Worm (Caenorhabditis elegans) whole organism, L3 larva: ENCODE data around the gene tbx-11.

ENCODE experiments used
- aly-2 ChIP-seq: fragments of 150-350 bp; optimal IDR thresholded peaks from 2 replicates; lab custom pipeline; 2014; ENCODE audit warnings: missing biosample characterization, missing genetic modification characterization
- ceh-16 ChIP-seq: sonication (generic microtip); optimal IDR thresholded peaks from 2 replicates; lab custom pipeline; 2017; ENCODE audit warnings: missing biosample characterization, missing genetic modification characterization
- ceh-28 ChIP-seq: fragments of 150-350 bp; optimal IDR thresholded peaks from 2 replicates; lab custom pipeline; 2014; ENCODE audit warnings: missing biosample characterization, missing genetic modification reagents, missing genetic modification characterization
- egl-27 ChIP-seq: sonication (generic microtip); optimal IDR thresholded peaks from 4 replicates; lab custom pipeline; 2017; ENCODE audit warnings: missing biosample characterization, missing genetic modification reagents, missing genetic modification characterization
- egl-5 ChIP-seq: fragments of 150-350 bp; optimal IDR thresholded peaks from 2 replicates; lab custom pipeline; 2017; ENCODE audit warnings: missing biosample characterization, missing genetic modification reagents, missing genetic modification characterization, inconsistent platforms
- elt-1 ChIP-seq: fragments of 150-350 bp; optimal IDR thresholded peaks from 2 replicates; lab custom pipeline; 2014; ENCODE audit warnings: missing biosample characterization, missing genetic modification characterization
- elt-2 ChIP-seq: sonication (generic microtip); optimal IDR thresholded peaks from 2 replicates; lab custom pipeline; 2016; ENCODE audit warnings: missing genetic modification reagents, mild to moderate bottlenecking, missing genetic modification characterization, missing compliant biosample characterization
- elt-3 ChIP-seq, 3 experiments: fragments of 150-350 bp in 1 of 3; sonication (generic microtip) in 2 of 3; optimal IDR thresholded peaks; 2 replicates in 2 of 3; 4 replicates in 1 of 3; lab custom pipeline; 2014 to 2017; ENCODE audit warnings: missing biosample characterization in 3 of 3, missing genetic modification characterization in 3 of 3
- eor-1 ChIP-seq, 2 experiments: fragments of 150-350 bp; optimal IDR thresholded peaks; 2 replicates each; lab custom pipeline; 2014 to 2018; ENCODE audit warnings: missing biosample characterization in 2 of 2, missing genetic modification characterization in 2 of 2
- fkh-10 ChIP-seq: sonication (generic microtip); optimal IDR thresholded peaks from 2 replicates; lab custom pipeline; 2017; ENCODE audit warnings: missing biosample characterization, missing genetic modification reagents, missing genetic modification characterization
- hmg-11 ChIP-seq: sonication (generic microtip); optimal IDR thresholded peaks from 2 replicates; lab custom pipeline; 2016; ENCODE audit warnings: missing genetic modification characterization, missing compliant biosample characterization
- lin-15B ChIP-seq: fragments of 150-350 bp; optimal IDR thresholded peaks from 2 replicates; lab custom pipeline; 2014; ENCODE audit warnings: missing biosample characterization, missing genetic modification characterization
- lin-39 ChIP-seq: fragments of 150-350 bp; optimal IDR thresholded peaks from 2 replicates; lab custom pipeline; 2018; ENCODE audit warnings: missing biosample characterization, missing genetic modification reagents, missing genetic modification characterization
- mdl-1 ChIP-seq: fragments of 150-350 bp; optimal IDR thresholded peaks from 2 replicates; lab custom pipeline; 2014; ENCODE audit warnings: missing biosample characterization, missing genetic modification characterization
- mml-1 ChIP-seq: fragments of 150-350 bp; sonication (generic microtip); optimal IDR thresholded peaks from 3 replicates; lab custom pipeline; 2014; ENCODE audit warnings: missing biosample characterization, missing genetic modification characterization
- nfya-1 ChIP-seq: sonication (generic microtip); optimal IDR thresholded peaks from 2 replicates; lab custom pipeline; 2017; ENCODE audit warnings: missing genetic modification characterization, mild to moderate bottlenecking, missing compliant biosample characterization, antibody characterized with exemption, moderate library complexity; ENCODE audit not compliant: insufficient read depth
- nhr-11 ChIP-seq: fragments of 150-350 bp; optimal IDR thresholded peaks from 2 replicates; lab custom pipeline; 2014; ENCODE audit warnings: missing biosample characterization, missing genetic modification characterization
- nhr-12 ChIP-seq: fragments of 150-350 bp; optimal IDR thresholded peaks from 2 replicates; lab custom pipeline; 2014; ENCODE audit warnings: missing biosample characterization, missing genetic modification characterization
- nhr-23 ChIP-seq: fragments of 150-350 bp; optimal IDR thresholded peaks from 2 replicates; lab custom pipeline; 2014; ENCODE audit warnings: missing biosample characterization, missing genetic modification reagents, missing genetic modification characterization
- nhr-25 ChIP-seq: sonication (generic microtip); optimal IDR thresholded peaks from 2 replicates; lab custom pipeline; 2017; ENCODE audit warnings: missing biosample characterization, missing genetic modification characterization
- nhr-43 ChIP-seq: sonication (generic microtip); optimal IDR thresholded peaks from 2 replicates; lab custom pipeline; 2016; ENCODE audit warnings: mild to moderate bottlenecking, missing genetic modification characterization, missing compliant biosample characterization; ENCODE audit not compliant: poor library complexity, severe bottlenecking
- nhr-76 ChIP-seq: fragments of 150-350 bp; sonication (generic microtip); optimal IDR thresholded peaks from 5 replicates; lab custom pipeline; 2014; ENCODE audit warnings: missing biosample characterization, missing genetic modification characterization
- nhr-77 ChIP-seq: fragments of 150-350 bp; optimal IDR thresholded peaks from 2 replicates; lab custom pipeline; 2014; ENCODE audit warnings: missing biosample characterization, missing genetic modification characterization
- pha-4 ChIP-seq: fragments of 150-350 bp; optimal IDR thresholded peaks from 2 replicates; lab custom pipeline; 2014; ENCODE audit warnings: missing biosample characterization, missing genetic modification reagents, missing genetic modification characterization
- pqm-1 ChIP-seq: fragments of 150-350 bp; optimal IDR thresholded peaks from 2 replicates; lab custom pipeline; 2017; ENCODE audit warnings: missing biosample characterization, missing genetic modification characterization, inconsistent platforms
- sea-2 ChIP-seq: fragments of 150-350 bp; sonication (generic microtip); optimal IDR thresholded peaks from 4 replicates; lab custom pipeline; 2014; ENCODE audit warnings: missing biosample characterization, missing genetic modification reagents, missing genetic modification characterization
- snpc-4 ChIP-seq: fragments of 150-350 bp; optimal IDR thresholded peaks from 2 replicates; lab custom pipeline; 2014; ENCODE audit warnings: missing biosample characterization, missing genetic modification characterization
- tbx-2 ChIP-seq: sonication (generic microtip); optimal IDR thresholded peaks from 2 replicates; lab custom pipeline; 2016; ENCODE audit warnings: mild to moderate bottlenecking, missing genetic modification characterization, missing compliant biosample characterization
- unc-39 ChIP-seq: sonication (generic microtip); optimal IDR thresholded peaks from 4 replicates; lab custom pipeline; 2017; ENCODE audit warnings: missing biosample characterization, missing genetic modification characterization
- unc-62 ChIP-seq: fragments of 150-350 bp; sonication (generic microtip); optimal IDR thresholded peaks from 4 replicates; lab custom pipeline; 2014; ENCODE audit warnings: missing biosample characterization, missing genetic modification reagents, missing genetic modification characterization
- zag-1 ChIP-seq: fragments of 150-350 bp; optimal IDR thresholded peaks from 2 replicates; lab custom pipeline; 2014; ENCODE audit warnings: missing biosample characterization, missing genetic modification characterization
- ztf-11 ChIP-seq: fragments of 150-350 bp; optimal IDR thresholded peaks from 2 replicates; lab custom pipeline; 2014; ENCODE audit warnings: missing biosample characterization, missing genetic modification characterization

tbx-11 gene

ce11 chrIII:6046881-6047280 is at the start of gene tbx-11:
Gene tbx-11 (minus strand): TSS chrIII:6046981.
- TF ChIP-seq ceh-16 (tag; lab: Kevin White, UChicago), result no peak
- no peak for TF ChIP-seq nhr-11 (tag; lab: Kevin White, UChicago)

- TF ChIP-seq nhr-25 (tag; lab: Kevin White, UChicago) (peak; percentile 18), nhr-76 (tag; lab: Kevin White, UChicago) (no peak)
Measured at ce11 chrIII:6095654-6096053, 48.9 kb upstream of the tbx-11 start.

- TF ChIP-seq lin-15B, result no peak
- TF ChIP-seq elt-3 (tag; optimal IDR thresholded peaks at IDR 0.05; lab: Kevin White, UChicago), result no peak
- TF ChIP-seq egl-27 (tag; lab: Kevin White, UChicago), result no peak
- TF ChIP-seq nfya-1, result no peak
- no peak for TF ChIP-seq unc-39 (tag; lab: Kevin White, UChicago)
- no peak for TF ChIP-seq ztf-11
- no peak for TF ChIP-seq tbx-2 (tag; lab: Kevin White, UChicago)
- TF ChIP-seq pha-4 (tag; lab: Kevin White, UChicago), result peak; percentile 42
- no peak for TF ChIP-seq aly-2 (tag; lab: Kevin White, UChicago)
- no peak for TF ChIP-seq fkh-10 (GFP tag; lab: Kevin White, UChicago)
- no peak for TF ChIP-seq sea-2 (GFP tag; lab: Kevin White, UChicago)
- no peak for TF ChIP-seq eor-1 (tag; optimal IDR thresholded peaks at IDR 0.05; lab: Kevin White, UChicago)
- no peak for TF ChIP-seq nhr-23 (tag; lab: Kevin White, UChicago)
- peak; percentile 85 for TF ChIP-seq elt-2 (tag; lab: Kevin White, UChicago)
- peak; percentile 94 for TF ChIP-seq pqm-1
- no peak for TF ChIP-seq lin-39 (tag; lab: Kevin White, UChicago)
- no peak for TF ChIP-seq mdl-1 (tag; lab: Kevin White, UChicago)
- TF ChIP-seq zag-1 (tag; lab: Kevin White, UChicago), result no peak
Measured at ce11 chrIII:6087705-6088359, 41.1 kb upstream of the tbx-11 start, which contains the start of gene wht-1. Gene wht-1 (minus strand): TSS chrIII:6087755.

- TF ChIP-seq pqm-1 (no peak), nhr-76 (tag; lab: Kevin White, UChicago) (no peak), unc-62 (GFP tag; lab: Kevin White, UChicago) (no peak), mml-1 (no peak), hmg-11 (tag; lab: Kevin White, UChicago) (no peak), zag-1 (tag; lab: Kevin White, UChicago) (no peak), nhr-12 (no peak), egl-5 (tag; lab: Kevin White, UChicago) (no peak), elt-3 (tag; optimal IDR thresholded peaks at IDR 0.05; lab: Kevin White, UChicago) (no peak), sea-2 (GFP tag; lab: Kevin White, UChicago) (no peak), nhr-11 (tag; lab: Kevin White, UChicago) (no peak), unc-39 (tag; lab: Kevin White, UChicago) (no peak), fkh-10 (GFP tag; lab: Kevin White, UChicago) (no peak), elt-1 (tag; lab: Kevin White, UChicago) (no peak), snpc-4 (tag; lab: Kevin White, UChicago) (no peak), pha-4 (tag; lab: Kevin White, UChicago) (no peak), nhr-43 (tag; lab: Kevin White, UChicago) (no peak), nfya-1 (no peak), ztf-11 (no peak)
Measured at ce11 chrIII:6085311-6085710, 38.5 kb upstream of the tbx-11 start.

- no peak for TF ChIP-seq nhr-77 (tag; lab: Kevin White, UChicago)
- no peak for TF ChIP-seq ceh-28 (tag; lab: Kevin White, UChicago)
- TF ChIP-seq elt-2 (tag; lab: Kevin White, UChicago), result peak; percentile 45
- TF ChIP-seq snpc-4 (tag; lab: Kevin White, UChicago), result no peak
- TF ChIP-seq egl-5 (tag; lab: Kevin White, UChicago), result no peak
- TF ChIP-seq fkh-10 (GFP tag; lab: Kevin White, UChicago), result no peak
Measured at ce11 chrIII:6080263-6080662, 33.5 kb upstream of the tbx-11 start, which contains the start of gene attf-4. Gene attf-4 (plus strand): TSS chrIII:6080563.
